Worm (Caenorhabditis elegans) whole organism, L2 larva: ENCODE results near the gene gap-1.

Experiments used
- C34F6.9 ChIP-seq: fragments of 150-350 bp; optimal IDR thresholded peaks from 2 replicates; lab custom pipeline; 2014; ENCODE audit warnings: missing biosample characterization, missing genetic modification characterization
- F13H6.1 ChIP-seq: sonication (generic microtip); optimal IDR thresholded peaks from 2 replicates; lab custom pipeline; 2016; ENCODE audit warnings: missing genetic modification characterization, missing compliant biosample characterization
- Y55F3AM.14 ChIP-seq: fragments of 200-800 bp; sonication (Bioruptor generic); optimal IDR thresholded peaks from 2 replicates; lab custom pipeline; 2018; ENCODE audit warnings: mild to moderate bottlenecking, missing genetic modification characterization, missing compliant biosample characterization
- alr-1 ChIP-seq: fragments of 150-350 bp; optimal IDR thresholded peaks from 2 replicates; lab custom pipeline; 2014; ENCODE audit warnings: missing biosample characterization, missing genetic modification characterization
- aly-2 ChIP-seq: fragments of 150-350 bp; optimal IDR thresholded peaks from 2 replicates; lab custom pipeline; 2014; ENCODE audit warnings: missing biosample characterization, missing genetic modification characterization
- ama-1 ChIP-seq: fragments of 150-350 bp; optimal IDR thresholded peaks from 2 replicates; lab custom pipeline; 2018; ENCODE audit warnings: inconsistent platforms
- blmp-1 ChIP-seq: sonication (generic microtip); optimal IDR thresholded peaks from 2 replicates; lab custom pipeline; 2017; ENCODE audit warnings: missing genetic modification characterization, mild to moderate bottlenecking, missing compliant biosample characterization, antibody characterized with exemption, moderate library complexity; ENCODE audit not compliant: insufficient read depth
- ceh-16 ChIP-seq: fragments of 150-350 bp; optimal IDR thresholded peaks from 2 replicates; lab custom pipeline; 2014; ENCODE audit warnings: missing biosample characterization, missing genetic modification characterization
- ceh-82 ChIP-seq: fragments of 150-350 bp; optimal IDR thresholded peaks from 2 replicates; lab custom pipeline; 2014; ENCODE audit warnings: missing biosample characterization, missing genetic modification characterization
- crh-2 ChIP-seq: sonication (generic microtip); optimal IDR thresholded peaks from 2 replicates; lab custom pipeline; 2017; ENCODE audit warnings: missing biosample characterization, missing genetic modification characterization
- egl-27 ChIP-seq: sonication (generic microtip); optimal IDR thresholded peaks from 3 replicates; lab custom pipeline; 2017; ENCODE audit warnings: missing biosample characterization, missing genetic modification reagents, missing genetic modification characterization
- fos-1 ChIP-seq: fragments of 150-350 bp; optimal IDR thresholded peaks from 2 replicates; lab custom pipeline; 2014; ENCODE audit warnings: missing biosample characterization, missing genetic modification characterization
- gmeb-1 ChIP-seq: fragments of 150-350 bp; optimal IDR thresholded peaks from 2 replicates; lab custom pipeline; 2014; ENCODE audit warnings: missing biosample characterization, missing genetic modification characterization
- lsy-2 ChIP-seq, 2 experiments: fragments of 150-350 bp in 1 of 2; sonication (generic microtip) in 1 of 2; optimal IDR thresholded peaks; 2 replicates each; lab custom pipeline; 2014 to 2017; ENCODE audit warnings: missing biosample characterization in 2 of 2, missing genetic modification characterization in 2 of 2
- mbf-1 ChIP-seq: sonication (generic microtip); optimal IDR thresholded peaks from 2 replicates; lab custom pipeline; 2017; ENCODE audit warnings: missing biosample characterization, missing genetic modification characterization
- nhr-11 ChIP-seq: fragments of 150-350 bp; optimal IDR thresholded peaks from 2 replicates; lab custom pipeline; 2014; ENCODE audit warnings: missing biosample characterization, missing genetic modification characterization
- nhr-12 ChIP-seq: fragments of 150-350 bp; optimal IDR thresholded peaks from 2 replicates; lab custom pipeline; 2014; ENCODE audit warnings: missing biosample characterization, missing genetic modification characterization
- nhr-21 ChIP-seq: fragments of 150-350 bp; optimal IDR thresholded peaks from 2 replicates; lab custom pipeline; 2014; ENCODE audit warnings: missing biosample characterization, missing genetic modification characterization
- nhr-25 ChIP-seq: fragments of 150-350 bp; sonication (generic microtip); optimal IDR thresholded peaks from 3 replicates; lab custom pipeline; 2014; ENCODE audit warnings: missing biosample characterization, missing genetic modification characterization
- nhr-6 ChIP-seq: fragments of 150-350 bp; optimal IDR thresholded peaks from 2 replicates; lab custom pipeline; 2014; ENCODE audit warnings: missing biosample characterization, missing genetic modification characterization
- peb-1 ChIP-seq: fragments of 150-350 bp; optimal IDR thresholded peaks from 2 replicates; lab custom pipeline; 2014; ENCODE audit warnings: missing biosample characterization, missing genetic modification characterization
- sem-4 ChIP-seq: fragments of 150-350 bp; optimal IDR thresholded peaks from 2 replicates; lab custom pipeline; 2014; ENCODE audit warnings: missing biosample characterization, missing genetic modification reagents, missing genetic modification characterization
- skn-1 ChIP-seq: sonication (generic microtip); optimal IDR thresholded peaks from 2 replicates; lab custom pipeline; 2017; ENCODE audit warnings: missing biosample characterization, missing genetic modification characterization
- sma-3 ChIP-seq: sonication (generic microtip); optimal IDR thresholded peaks from 2 replicates; lab custom pipeline; 2016; ENCODE audit warnings: missing genetic modification reagents, missing genetic modification characterization, missing compliant biosample characterization
- sma-9 ChIP-seq, 2 experiments: fragments of 150-350 bp in 1 of 2; sonication (generic microtip) in 1 of 2; optimal IDR thresholded peaks; 2 replicates each; lab custom pipeline; 2014 to 2016; ENCODE audit warnings: missing genetic modification characterization in 2 of 2, mild to moderate bottlenecking in 1 of 2, missing biosample characterization in 1 of 2, missing compliant biosample characterization in 1 of 2, missing genetic modification reagents in 1 of 2, moderate library complexity in 1 of 2
- unc-62 ChIP-seq: fragments of 150-350 bp; optimal IDR thresholded peaks from 2 replicates; lab custom pipeline; 2014; ENCODE audit warnings: missing biosample characterization, missing genetic modification reagents, missing genetic modification characterization
- zag-1 ChIP-seq: fragments of 150-350 bp; optimal IDR thresholded peaks from 2 replicates; lab custom pipeline; 2014; ENCODE audit warnings: missing biosample characterization, missing genetic modification characterization
- ztf-4 ChIP-seq: fragments of 150-350 bp; optimal IDR thresholded peaks from 2 replicates; lab custom pipeline; 2014; ENCODE audit warnings: missing biosample characterization, missing genetic modification characterization

gap-1 gene

ce11 chrX:2191925-2192554, at the start of gene gap-1:
Gene gap-1, plus strand, starts transcription at chrX:2192504.
- TF ChIP-seq egl-27 (tag; lab: Kevin White, UChicago) (peak; percentile 11), alr-1 (no peak)

- TF ChIP-seq ama-1 (no peak), C34F6.9 (peak; percentile 1), lsy-2 (tag; optimal IDR thresholded peaks at IDR 0.05; lab: Kevin White, UChicago) (peak in 1 of 2 experiments; percentile 32), unc-62 (no peak), ztf-4 (tag; lab: Kevin White, UChicago) (no peak), nhr-21 (peak; percentile 63), mbf-1 (tag; lab: Kevin White, UChicago) (no peak)
These were observed 48.1 kb upstream of the gap-1 start for ce11 chrX:2144236-2144635.

ce11 chrX:2144875-2145274, 47.4 kb upstream of the gap-1 start:
- TF ChIP-seq ztf-4 (tag; lab: Kevin White, UChicago) (no peak), ceh-16 (tag; lab: Kevin White, UChicago) (no peak), nhr-6 (tag; lab: Kevin White, UChicago) (no peak), nhr-11 (tag; lab: Kevin White, UChicago) (no peak), peb-1 (tag; lab: Kevin White, UChicago) (no peak)

ce11 chrX:2145629-2146028, 46.7 kb upstream of the gap-1 start, which contains the start of gene dpy-3:
Gene dpy-3, minus strand, starts transcription at chrX:2145647.
- TF ChIP-seq C34F6.9 (no peak), ceh-16 (tag; lab: Kevin White, UChicago) (peak; percentile 60), nhr-25 (peak; percentile 16), nhr-11 (tag; lab: Kevin White, UChicago) (no peak), sma-3 (GFP tag; lab: Kevin White, UChicago) (no peak), sma-9 (GFP tag; optimal IDR thresholded peaks at IDR 0.05; lab: Kevin White, UChicago) (peak; percentile 23), sma-9 (tag; optimal IDR thresholded peaks at IDR 0.05; lab: Kevin White, UChicago) (no peak), nhr-21 (peak; percentile 9), sem-4 (no peak), Y55F3AM.14 (no peak), blmp-1 (tag; lab: Kevin White, UChicago) (peak; percentile 64)

- no peak for TF ChIP-seq nhr-12
These were observed 42.3 kb upstream of the gap-1 start, which contains the start of gene npax-2 for ce11 chrX:2150006-2150405. Gene npax-2, minus strand, starts transcription at chrX:2150106.

- TF ChIP-seq lsy-2 (tag; optimal IDR thresholded peaks at IDR 0.05; lab: Kevin White, UChicago) (no peak), unc-62 (no peak), gmeb-1 (tag; lab: Kevin White, UChicago) (no peak), nhr-6 (tag; lab: Kevin White, UChicago) (no peak), nhr-25 (peak; percentile 6), crh-2 (tag; lab: Kevin White, UChicago) (no peak)
These were observed 40.2 kb upstream of the gap-1 start for ce11 chrX:2152062-2152461.

- TF ChIP-seq ama-1 = no peak
- TF ChIP-seq blmp-1 (tag; lab: Kevin White, UChicago) = peak; percentile 8
- TF ChIP-seq, all 48 proteins: peak for 1
These were observed 38.5 kb upstream of the gap-1 start for ce11 chrX:2153780-2154179.

ce11 chrX:2157855-2158254, 34.4 kb upstream of the gap-1 start:
- TF ChIP-seq fos-1 = peak; percentile 55
- no peak for TF ChIP-seq gmeb-1 (tag; lab: Kevin White, UChicago)
- no peak for TF ChIP-seq ceh-82
- TF ChIP-seq Y55F3AM.14 = no peak
- TF ChIP-seq sma-9 (GFP tag; optimal IDR thresholded peaks at IDR 0.05; lab: Kevin White, UChicago) = peak; percentile 4
- no peak for TF ChIP-seq sma-9 (tag; optimal IDR thresholded peaks at IDR 0.05; lab: Kevin White, UChicago)

ce11 chrX:2163084-2163483, 29.2 kb upstream of the gap-1 start, which contains the start of gene pdf-2:
Gene pdf-2, plus strand, starts transcription at chrX:2163384.
- no peak for TF ChIP-seq zag-1 (tag; lab: Kevin White, UChicago)
- no peak for TF ChIP-seq skn-1
- no peak for TF ChIP-seq ztf-4 (tag; lab: Kevin White, UChicago)
- TF ChIP-seq nhr-21 = no peak
- no peak for TF ChIP-seq alr-1
- TF ChIP-seq aly-2 (tag; lab: Kevin White, UChicago) = no peak
- TF ChIP-seq F13H6.1 = no peak
